Fruit fly (Drosophila melanogaster): ENCODE measurements around the gene CG8891.

- TF ChIP-seq usp (GFP tag; optimal IDR thresholded peaks at IDR 0.05): no peak
- TF ChIP-seq pan (optimal IDR thresholded peaks at IDR 0.05): no peak
- no peak for TF ChIP-seq EcR (GFP tag; optimal IDR thresholded peaks at IDR 0.05)
- no peak for TF ChIP-seq psq (optimal IDR thresholded peaks at IDR 0.05)
- no peak for TF ChIP-seq CG8478 (optimal IDR thresholded peaks at IDR 0.05)
These were observed 29.6 kb downstream of the CG8891 start, which contains the start of gene jet for dm6 chr2L:4949453-4950045.
